Worm (Caenorhabditis elegans) whole organism, L2 larva: ENCODE results near the gene cul-1.

Experiments
- dmd-4 ChIP-seq: sonication (generic microtip); optimal IDR thresholded peaks from 2 replicates; lab custom pipeline; 2017; ENCODE audit warnings: missing biosample characterization, missing genetic modification characterization
- lsy-2 ChIP-seq, 2 experiments: fragments of 150-350 bp in 1 of 2; sonication (generic microtip) in 1 of 2; optimal IDR thresholded peaks; 2 replicates each; lab custom pipeline; 2014 to 2017; ENCODE audit warnings: missing biosample characterization in 2 of 2, missing genetic modification characterization in 2 of 2

DNA sequence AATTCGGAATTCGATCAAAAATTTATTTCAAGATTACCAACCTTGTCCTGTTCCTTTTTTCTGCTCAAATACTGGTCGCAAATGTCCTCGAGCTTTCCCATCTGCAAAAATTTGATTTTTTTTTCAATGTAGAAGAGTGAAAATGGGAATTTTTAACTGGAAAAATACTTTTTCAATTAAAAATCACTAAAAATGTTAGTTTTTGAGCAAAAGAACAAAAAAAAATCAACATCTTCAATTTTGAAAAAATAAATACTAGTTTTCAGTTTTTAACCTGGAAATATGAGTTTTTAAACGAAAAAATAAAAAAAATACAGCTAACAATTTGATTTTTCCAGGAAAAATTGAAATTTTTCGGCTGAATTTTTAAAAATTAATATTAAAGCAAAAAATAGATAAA lies 43.2 kb upstream of the cul-1 start, which contains the start of gene prp-3:
- TF ChIP-seq lsy-2 (tag; optimal IDR thresholded peaks at IDR 0.05; lab: Kevin White, UChicago): no peak
- no peak for TF ChIP-seq dmd-4 (tag; lab: Kevin White, UChicago)
